Worm (Caenorhabditis elegans) whole organism, L3 larva: ENCODE results near the gene ctsa-4.2.

Experiments used
- R02D3.7 ChIP-seq: fragments of 150-350 bp; optimal IDR thresholded peaks from 2 replicates; lab custom pipeline; 2014; ENCODE audit warnings: missing biosample characterization, missing genetic modification characterization
- ZK546.5 ChIP-seq: sonication (generic microtip); optimal IDR thresholded peaks from 2 replicates; lab custom pipeline; 2017; ENCODE audit warnings: missing biosample characterization, missing genetic modification characterization
- aly-2 ChIP-seq: fragments of 150-350 bp; optimal IDR thresholded peaks from 2 replicates; lab custom pipeline; 2014; ENCODE audit warnings: missing biosample characterization, missing genetic modification characterization
- ceh-16 ChIP-seq: sonication (generic microtip); optimal IDR thresholded peaks from 2 replicates; lab custom pipeline; 2017; ENCODE audit warnings: missing biosample characterization, missing genetic modification characterization
- ceh-28 ChIP-seq: fragments of 150-350 bp; optimal IDR thresholded peaks from 2 replicates; lab custom pipeline; 2014; ENCODE audit warnings: missing biosample characterization, missing genetic modification reagents, missing genetic modification characterization
- ceh-82 ChIP-seq: fragments of 150-350 bp; optimal IDR thresholded peaks from 2 replicates; lab custom pipeline; 2014; ENCODE audit warnings: missing biosample characterization, missing genetic modification characterization
- ceh-9 ChIP-seq: sonication (generic microtip); optimal IDR thresholded peaks from 2 replicates; lab custom pipeline; 2018; ENCODE audit warnings: missing biosample characterization, missing genetic modification characterization
- daf-12 ChIP-seq: fragments of 150-350 bp; optimal IDR thresholded peaks from 2 replicates; lab custom pipeline; 2014; ENCODE audit warnings: missing biosample characterization, missing genetic modification reagents, missing genetic modification characterization
- egl-5 ChIP-seq: fragments of 150-350 bp; optimal IDR thresholded peaks from 2 replicates; lab custom pipeline; 2017; ENCODE audit warnings: missing biosample characterization, missing genetic modification reagents, missing genetic modification characterization, inconsistent platforms
- elt-1 ChIP-seq: fragments of 150-350 bp; optimal IDR thresholded peaks from 2 replicates; lab custom pipeline; 2014; ENCODE audit warnings: missing biosample characterization, missing genetic modification characterization
- elt-2 ChIP-seq: sonication (generic microtip); optimal IDR thresholded peaks from 2 replicates; lab custom pipeline; 2016; ENCODE audit warnings: missing genetic modification reagents, mild to moderate bottlenecking, missing genetic modification characterization, missing compliant biosample characterization
- elt-3 ChIP-seq, 3 experiments: fragments of 150-350 bp in 1 of 3; sonication (generic microtip) in 2 of 3; optimal IDR thresholded peaks; 2 replicates in 2 of 3; 4 replicates in 1 of 3; lab custom pipeline; 2014 to 2017; ENCODE audit warnings: missing biosample characterization in 3 of 3, missing genetic modification characterization in 3 of 3
- eor-1 ChIP-seq, 2 experiments: fragments of 150-350 bp; optimal IDR thresholded peaks; 2 replicates each; lab custom pipeline; 2014 to 2018; ENCODE audit warnings: missing biosample characterization in 2 of 2, missing genetic modification characterization in 2 of 2
- fkh-10 ChIP-seq: sonication (generic microtip); optimal IDR thresholded peaks from 2 replicates; lab custom pipeline; 2017; ENCODE audit warnings: missing biosample characterization, missing genetic modification reagents, missing genetic modification characterization
- fos-1 ChIP-seq: fragments of 150-350 bp; optimal IDR thresholded peaks from 2 replicates; lab custom pipeline; 2014; ENCODE audit warnings: missing biosample characterization, missing genetic modification characterization
- hmg-11 ChIP-seq: sonication (generic microtip); optimal IDR thresholded peaks from 2 replicates; lab custom pipeline; 2016; ENCODE audit warnings: missing genetic modification characterization, missing compliant biosample characterization
- jun-1 ChIP-seq: fragments of 150-350 bp; optimal IDR thresholded peaks from 2 replicates; lab custom pipeline; 2014; ENCODE audit warnings: missing biosample characterization, missing genetic modification reagents, missing genetic modification characterization
- lin-15B ChIP-seq: fragments of 150-350 bp; optimal IDR thresholded peaks from 2 replicates; lab custom pipeline; 2014; ENCODE audit warnings: missing biosample characterization, missing genetic modification characterization
- lin-39 ChIP-seq: fragments of 150-350 bp; optimal IDR thresholded peaks from 2 replicates; lab custom pipeline; 2018; ENCODE audit warnings: missing biosample characterization, missing genetic modification reagents, missing genetic modification characterization
- lsy-12 ChIP-seq: sonication (generic microtip); optimal IDR thresholded peaks from 2 replicates; lab custom pipeline; 2016; ENCODE audit warnings: mild to moderate bottlenecking, missing genetic modification characterization, missing compliant biosample characterization
- mdl-1 ChIP-seq: fragments of 150-350 bp; optimal IDR thresholded peaks from 2 replicates; lab custom pipeline; 2014; ENCODE audit warnings: missing biosample characterization, missing genetic modification characterization
- mml-1 ChIP-seq: fragments of 150-350 bp; sonication (generic microtip); optimal IDR thresholded peaks from 3 replicates; lab custom pipeline; 2014; ENCODE audit warnings: missing biosample characterization, missing genetic modification characterization
- nfya-1 ChIP-seq: sonication (generic microtip); optimal IDR thresholded peaks from 2 replicates; lab custom pipeline; 2017; ENCODE audit warnings: missing genetic modification characterization, mild to moderate bottlenecking, missing compliant biosample characterization, antibody characterized with exemption, moderate library complexity; ENCODE audit not compliant: insufficient read depth
- nhr-11 ChIP-seq: fragments of 150-350 bp; optimal IDR thresholded peaks from 2 replicates; lab custom pipeline; 2014; ENCODE audit warnings: missing biosample characterization, missing genetic modification characterization
- nhr-12 ChIP-seq: fragments of 150-350 bp; optimal IDR thresholded peaks from 2 replicates; lab custom pipeline; 2014; ENCODE audit warnings: missing biosample characterization, missing genetic modification characterization
- nhr-23 ChIP-seq: fragments of 150-350 bp; optimal IDR thresholded peaks from 2 replicates; lab custom pipeline; 2014; ENCODE audit warnings: missing biosample characterization, missing genetic modification reagents, missing genetic modification characterization
- nhr-237 ChIP-seq: fragments of 150-350 bp; optimal IDR thresholded peaks from 2 replicates; lab custom pipeline; 2014; ENCODE audit warnings: missing biosample characterization, missing genetic modification characterization
- nhr-25 ChIP-seq: sonication (generic microtip); optimal IDR thresholded peaks from 2 replicates; lab custom pipeline; 2017; ENCODE audit warnings: missing biosample characterization, missing genetic modification characterization
- nhr-28 ChIP-seq: fragments of 150-350 bp; optimal IDR thresholded peaks from 2 replicates; lab custom pipeline; 2014; ENCODE audit warnings: missing biosample characterization, missing genetic modification characterization
- nhr-43 ChIP-seq: sonication (generic microtip); optimal IDR thresholded peaks from 2 replicates; lab custom pipeline; 2016; ENCODE audit warnings: mild to moderate bottlenecking, missing genetic modification characterization, missing compliant biosample characterization; ENCODE audit not compliant: poor library complexity, severe bottlenecking
- nhr-67 ChIP-seq: fragments of 150-350 bp; optimal IDR thresholded peaks from 2 replicates; lab custom pipeline; 2014; ENCODE audit warnings: missing biosample characterization, missing genetic modification characterization
- nhr-77 ChIP-seq: fragments of 150-350 bp; optimal IDR thresholded peaks from 2 replicates; lab custom pipeline; 2014; ENCODE audit warnings: missing biosample characterization, missing genetic modification characterization
- pha-4 ChIP-seq: fragments of 150-350 bp; optimal IDR thresholded peaks from 2 replicates; lab custom pipeline; 2014; ENCODE audit warnings: missing biosample characterization, missing genetic modification reagents, missing genetic modification characterization
- pqm-1 ChIP-seq: fragments of 150-350 bp; optimal IDR thresholded peaks from 2 replicates; lab custom pipeline; 2017; ENCODE audit warnings: missing biosample characterization, missing genetic modification characterization, inconsistent platforms
- sea-2 ChIP-seq: fragments of 150-350 bp; sonication (generic microtip); optimal IDR thresholded peaks from 4 replicates; lab custom pipeline; 2014; ENCODE audit warnings: missing biosample characterization, missing genetic modification reagents, missing genetic modification characterization
- tbx-2 ChIP-seq: sonication (generic microtip); optimal IDR thresholded peaks from 2 replicates; lab custom pipeline; 2016; ENCODE audit warnings: mild to moderate bottlenecking, missing genetic modification characterization, missing compliant biosample characterization
- unc-39 ChIP-seq: sonication (generic microtip); optimal IDR thresholded peaks from 4 replicates; lab custom pipeline; 2017; ENCODE audit warnings: missing biosample characterization, missing genetic modification characterization
- ztf-4 ChIP-seq: fragments of 150-350 bp; optimal IDR thresholded peaks from 2 replicates; lab custom pipeline; 2014; ENCODE audit warnings: missing biosample characterization, missing genetic modification characterization

ctsa-4.2 gene

ce11 chrIII:6608101-6608672, 4.1 kb upstream of the ctsa-4.2 start, which contains the start of the genes mdh-2 and F20H11.4 (continued):
- peak; percentile 16 for TF ChIP-seq lsy-12 (tag; lab: Kevin White, UChicago)
- peak; percentile 27 for TF ChIP-seq jun-1 (tag; lab: Kevin White, UChicago)

ce11 chrIII:6610522-6610921, 1.8 kb upstream of the ctsa-4.2 start, which contains the start of gene srh-40:
TSS of gene srh-40 (plus strand) at chrIII:6610822.
- TF ChIP-seq elt-1 (tag; lab: Kevin White, UChicago) (no peak), lin-39 (tag; lab: Kevin White, UChicago) (no peak), unc-39 (tag; lab: Kevin White, UChicago) (no peak), nhr-77 (no peak), nhr-25 (no peak), lsy-12 (tag; lab: Kevin White, UChicago) (no peak), tbx-2 (tag; lab: Kevin White, UChicago) (no peak), mml-1 (tag; lab: Kevin White, UChicago) (no peak), ceh-28 (no peak), egl-5 (no peak), ceh-9 (tag; lab: Kevin White, UChicago) (no peak), mdl-1 (tag; lab: Kevin White, UChicago) (no peak), fkh-10 (GFP tag; lab: Kevin White, UChicago) (no peak), elt-2 (tag; lab: Kevin White, UChicago) (no peak), pqm-1 (tag; lab: Kevin White, UChicago) (no peak)

- TF ChIP-seq lin-39 (tag; lab: Kevin White, UChicago): peak; percentile 66
- TF ChIP-seq aly-2 (tag; lab: Kevin White, UChicago): no peak
- TF ChIP-seq lsy-12 (tag; lab: Kevin White, UChicago): no peak
- peak; percentile 17 for TF ChIP-seq R02D3.7 (tag; lab: Kevin White, UChicago)
- no peak for TF ChIP-seq ceh-28
- no peak for TF ChIP-seq fkh-10 (GFP tag; lab: Kevin White, UChicago)
- TF ChIP-seq hmg-11 (tag; lab: Kevin White, UChicago): peak; percentile 21
- TF ChIP-seq tbx-2 (tag; lab: Kevin White, UChicago): no peak
- no peak for TF ChIP-seq eor-1 (tag; optimal IDR thresholded peaks at IDR 0.05; lab: Kevin White, UChicago)
- no peak for TF ChIP-seq nhr-28 (tag; lab: Kevin White, UChicago)
- TF ChIP-seq nhr-237: no peak
- TF ChIP-seq daf-12: no peak
- TF ChIP-seq elt-2 (tag; lab: Kevin White, UChicago): peak; percentile 14
- TF ChIP-seq ztf-4 (tag; lab: Kevin White, UChicago): no peak
- TF ChIP-seq unc-39 (tag; lab: Kevin White, UChicago): no peak
- no peak for TF ChIP-seq nhr-43 (tag; lab: Kevin White, UChicago)
- no peak for TF ChIP-seq fos-1
- TF ChIP-seq nhr-67 (tag; lab: Kevin White, UChicago): no peak
- TF ChIP-seq nhr-11: no peak
- TF ChIP-seq egl-5: peak; percentile 52
- no peak for TF ChIP-seq elt-3 (tag; optimal IDR thresholded peaks at IDR 0.05; lab: Kevin White, UChicago)
- no peak for TF ChIP-seq nhr-25
- TF ChIP-seq pha-4 (tag; lab: Kevin White, UChicago): peak; percentile 71
- no peak for TF ChIP-seq ceh-9 (tag; lab: Kevin White, UChicago)
- peak; percentile 71 for TF ChIP-seq lin-15B (tag; lab: Kevin White, UChicago)
- TF ChIP-seq nfya-1 (tag; lab: Kevin White, UChicago): peak; percentile 49
- peak; percentile 27 for TF ChIP-seq nhr-23 (tag; lab: Kevin White, UChicago)
- TF ChIP-seq nhr-12 (tag; lab: Kevin White, UChicago): no peak
- TF ChIP-seq jun-1 (tag; lab: Kevin White, UChicago): no peak
- no peak for TF ChIP-seq ceh-16
- no peak for TF ChIP-seq ceh-82 (tag; lab: Kevin White, UChicago)
- TF ChIP-seq sea-2 (GFP tag; lab: Kevin White, UChicago): no peak
- no peak for TF ChIP-seq ZK546.5 (tag; lab: Kevin White, UChicago)
These were observed 2.7 kb downstream of the ctsa-4.2 start, which contains the start of gene cmtr-2 for ce11 chrIII:6615064-6615463. TSS of gene cmtr-2 (plus strand) at chrIII:6615414.
